Worm (Caenorhabditis elegans) whole organism, L3 larva: Measurements from ENCODE around the gene nas-21.

Experiments used
- R02D3.7 ChIP-seq: fragments of 150-350 bp; optimal IDR thresholded peaks from 2 replicates; lab custom pipeline; 2014; ENCODE audit warnings: missing biosample characterization, missing genetic modification characterization
- ZK546.5 ChIP-seq: sonication (generic microtip); optimal IDR thresholded peaks from 2 replicates; lab custom pipeline; 2017; ENCODE audit warnings: missing biosample characterization, missing genetic modification characterization
- ceh-16 ChIP-seq: sonication (generic microtip); optimal IDR thresholded peaks from 2 replicates; lab custom pipeline; 2017; ENCODE audit warnings: missing biosample characterization, missing genetic modification characterization
- ceh-28 ChIP-seq: fragments of 150-350 bp; optimal IDR thresholded peaks from 2 replicates; lab custom pipeline; 2014; ENCODE audit warnings: missing biosample characterization, missing genetic modification reagents, missing genetic modification characterization
- ceh-9 ChIP-seq: sonication (generic microtip); optimal IDR thresholded peaks from 2 replicates; lab custom pipeline; 2018; ENCODE audit warnings: missing biosample characterization, missing genetic modification characterization
- egl-5 ChIP-seq: fragments of 150-350 bp; optimal IDR thresholded peaks from 2 replicates; lab custom pipeline; 2017; ENCODE audit warnings: missing biosample characterization, missing genetic modification reagents, missing genetic modification characterization, inconsistent platforms
- elt-1 ChIP-seq: fragments of 150-350 bp; optimal IDR thresholded peaks from 2 replicates; lab custom pipeline; 2014; ENCODE audit warnings: missing biosample characterization, missing genetic modification characterization
- elt-3 ChIP-seq, 3 experiments: fragments of 150-350 bp in 1 of 3; sonication (generic microtip) in 2 of 3; optimal IDR thresholded peaks; 2 replicates in 2 of 3; 4 replicates in 1 of 3; lab custom pipeline; 2014 to 2017; ENCODE audit warnings: missing biosample characterization in 3 of 3, missing genetic modification characterization in 3 of 3
- eor-1 ChIP-seq, 2 experiments: fragments of 150-350 bp; optimal IDR thresholded peaks; 2 replicates each; lab custom pipeline; 2014 to 2018; ENCODE audit warnings: missing biosample characterization in 2 of 2, missing genetic modification characterization in 2 of 2
- fkh-10 ChIP-seq: sonication (generic microtip); optimal IDR thresholded peaks from 2 replicates; lab custom pipeline; 2017; ENCODE audit warnings: missing biosample characterization, missing genetic modification reagents, missing genetic modification characterization
- fos-1 ChIP-seq: fragments of 150-350 bp; optimal IDR thresholded peaks from 2 replicates; lab custom pipeline; 2014; ENCODE audit warnings: missing biosample characterization, missing genetic modification characterization
- hmg-11 ChIP-seq: sonication (generic microtip); optimal IDR thresholded peaks from 2 replicates; lab custom pipeline; 2016; ENCODE audit warnings: missing genetic modification characterization, missing compliant biosample characterization
- jun-1 ChIP-seq: fragments of 150-350 bp; optimal IDR thresholded peaks from 2 replicates; lab custom pipeline; 2014; ENCODE audit warnings: missing biosample characterization, missing genetic modification reagents, missing genetic modification characterization
- lin-15B ChIP-seq: fragments of 150-350 bp; optimal IDR thresholded peaks from 2 replicates; lab custom pipeline; 2014; ENCODE audit warnings: missing biosample characterization, missing genetic modification characterization
- lin-39 ChIP-seq: fragments of 150-350 bp; optimal IDR thresholded peaks from 2 replicates; lab custom pipeline; 2018; ENCODE audit warnings: missing biosample characterization, missing genetic modification reagents, missing genetic modification characterization
- lsy-12 ChIP-seq: sonication (generic microtip); optimal IDR thresholded peaks from 2 replicates; lab custom pipeline; 2016; ENCODE audit warnings: mild to moderate bottlenecking, missing genetic modification characterization, missing compliant biosample characterization
- mdl-1 ChIP-seq: fragments of 150-350 bp; optimal IDR thresholded peaks from 2 replicates; lab custom pipeline; 2014; ENCODE audit warnings: missing biosample characterization, missing genetic modification characterization
- mml-1 ChIP-seq: fragments of 150-350 bp; sonication (generic microtip); optimal IDR thresholded peaks from 3 replicates; lab custom pipeline; 2014; ENCODE audit warnings: missing biosample characterization, missing genetic modification characterization
- nfya-1 ChIP-seq: sonication (generic microtip); optimal IDR thresholded peaks from 2 replicates; lab custom pipeline; 2017; ENCODE audit warnings: missing genetic modification characterization, mild to moderate bottlenecking, missing compliant biosample characterization, antibody characterized with exemption, moderate library complexity; ENCODE audit not compliant: insufficient read depth
- nhr-12 ChIP-seq: fragments of 150-350 bp; optimal IDR thresholded peaks from 2 replicates; lab custom pipeline; 2014; ENCODE audit warnings: missing biosample characterization, missing genetic modification characterization
- nhr-25 ChIP-seq: sonication (generic microtip); optimal IDR thresholded peaks from 2 replicates; lab custom pipeline; 2017; ENCODE audit warnings: missing biosample characterization, missing genetic modification characterization
- nhr-28 ChIP-seq: fragments of 150-350 bp; optimal IDR thresholded peaks from 2 replicates; lab custom pipeline; 2014; ENCODE audit warnings: missing biosample characterization, missing genetic modification characterization
- nhr-43 ChIP-seq: sonication (generic microtip); optimal IDR thresholded peaks from 2 replicates; lab custom pipeline; 2016; ENCODE audit warnings: mild to moderate bottlenecking, missing genetic modification characterization, missing compliant biosample characterization; ENCODE audit not compliant: poor library complexity, severe bottlenecking
- nhr-76 ChIP-seq: fragments of 150-350 bp; sonication (generic microtip); optimal IDR thresholded peaks from 5 replicates; lab custom pipeline; 2014; ENCODE audit warnings: missing biosample characterization, missing genetic modification characterization
- nhr-77 ChIP-seq: fragments of 150-350 bp; optimal IDR thresholded peaks from 2 replicates; lab custom pipeline; 2014; ENCODE audit warnings: missing biosample characterization, missing genetic modification characterization
- pha-4 ChIP-seq: fragments of 150-350 bp; optimal IDR thresholded peaks from 2 replicates; lab custom pipeline; 2014; ENCODE audit warnings: missing biosample characterization, missing genetic modification reagents, missing genetic modification characterization
- pqm-1 ChIP-seq: fragments of 150-350 bp; optimal IDR thresholded peaks from 2 replicates; lab custom pipeline; 2017; ENCODE audit warnings: missing biosample characterization, missing genetic modification characterization, inconsistent platforms
- sea-2 ChIP-seq: fragments of 150-350 bp; sonication (generic microtip); optimal IDR thresholded peaks from 4 replicates; lab custom pipeline; 2014; ENCODE audit warnings: missing biosample characterization, missing genetic modification reagents, missing genetic modification characterization
- skn-1 ChIP-seq: fragments of 150-350 bp; optimal IDR thresholded peaks from 2 replicates; lab custom pipeline; 2014; ENCODE audit warnings: missing biosample characterization, missing genetic modification characterization
- snpc-4 ChIP-seq: fragments of 150-350 bp; optimal IDR thresholded peaks from 2 replicates; lab custom pipeline; 2014; ENCODE audit warnings: missing biosample characterization, missing genetic modification characterization
- tbx-2 ChIP-seq: sonication (generic microtip); optimal IDR thresholded peaks from 2 replicates; lab custom pipeline; 2016; ENCODE audit warnings: mild to moderate bottlenecking, missing genetic modification characterization, missing compliant biosample characterization
- unc-62 ChIP-seq: fragments of 150-350 bp; sonication (generic microtip); optimal IDR thresholded peaks from 4 replicates; lab custom pipeline; 2014; ENCODE audit warnings: missing biosample characterization, missing genetic modification reagents, missing genetic modification characterization
- ztf-11 ChIP-seq: fragments of 150-350 bp; optimal IDR thresholded peaks from 2 replicates; lab custom pipeline; 2014; ENCODE audit warnings: missing biosample characterization, missing genetic modification characterization

The nas-21 gene

ce11 chrV:11446297-11446696 lies 26.1 kb upstream of the nas-21 start, which contains the start of gene mig-17:
TSS of gene mig-17 (plus strand) at chrV:11446685.
- TF ChIP-seq pqm-1 (tag; lab: Kevin White, UChicago) (no peak), nfya-1 (peak; percentile 23), egl-5 (tag; lab: Kevin White, UChicago) (peak; percentile 53)
- TF ChIP-seq, all 47 proteins: peak for 2

- no peak for TF ChIP-seq elt-3 (tag; optimal IDR thresholded peaks at IDR 0.05; lab: Kevin White, UChicago)
- TF ChIP-seq snpc-4 (tag; lab: Kevin White, UChicago) = no peak
- TF ChIP-seq lin-39 = no peak
- no peak for TF ChIP-seq skn-1 (tag; lab: Kevin White, UChicago)
- no peak for TF ChIP-seq mdl-1 (tag; lab: Kevin White, UChicago)
- no peak for TF ChIP-seq nhr-76 (tag; lab: Kevin White, UChicago)
- TF ChIP-seq, all 47 proteins: peak for 0
Measured at ce11 chrV:11449404-11449803, 23.0 kb upstream of the nas-21 start.

ce11 chrV:11450257-11450656 lies 22.1 kb upstream of the nas-21 start, which contains the start of gene col-156:
TSS of gene col-156 (minus strand) at chrV:11450357.
- TF ChIP-seq ceh-9 (no peak), sea-2 (GFP tag; lab: Kevin White, UChicago) (no peak), elt-1 (tag; lab: Kevin White, UChicago) (no peak), pqm-1 (tag; lab: Kevin White, UChicago) (no peak), unc-62 (GFP tag; lab: Kevin White, UChicago) (no peak), nfya-1 (no peak), jun-1 (tag; lab: Kevin White, UChicago) (no peak), mml-1 (no peak), nhr-25 (tag; lab: Kevin White, UChicago) (no peak), fkh-10 (GFP tag; lab: Kevin White, UChicago) (no peak), nhr-28 (no peak), snpc-4 (tag; lab: Kevin White, UChicago) (no peak), lsy-12 (tag; lab: Kevin White, UChicago) (no peak), tbx-2 (tag; lab: Kevin White, UChicago) (no peak), ceh-28 (no peak), fos-1 (tag; lab: Kevin White, UChicago) (no peak), pha-4 (no peak), ZK546.5 (tag; lab: Kevin White, UChicago) (no peak)

- TF ChIP-seq lin-15B (tag; lab: Kevin White, UChicago) = no peak
- TF ChIP-seq mdl-1 (tag; lab: Kevin White, UChicago) = no peak
- no peak for TF ChIP-seq hmg-11 (tag; lab: Kevin White, UChicago)
- TF ChIP-seq ztf-11 (tag; lab: Kevin White, UChicago) = no peak
- TF ChIP-seq, all 47 proteins: peak for 0
Measured at ce11 chrV:11454917-11455316, 17.4 kb upstream of the nas-21 start.

ce11 chrV:11459255-11459654 lies 13.1 kb upstream of the nas-21 start, which contains the start of gene T11F9.1:
TSS of gene T11F9.1 (plus strand) at chrV:11459555.
- TF ChIP-seq unc-62 (GFP tag; lab: Kevin White, UChicago) = no peak
- TF ChIP-seq nhr-77 = no peak
- no peak for TF ChIP-seq ceh-9
- no peak for TF ChIP-seq ceh-16 (tag; lab: Kevin White, UChicago)
- no peak for TF ChIP-seq mml-1
- TF ChIP-seq eor-1 (tag; optimal IDR thresholded peaks at IDR 0.05; lab: Kevin White, UChicago) = no peak
- no peak for TF ChIP-seq tbx-2 (tag; lab: Kevin White, UChicago)
- TF ChIP-seq nhr-43 (tag; lab: Kevin White, UChicago) = no peak
- no peak for TF ChIP-seq nhr-12
- TF ChIP-seq, all 47 proteins: peak for 0

ce11 chrV:11462963-11463453 lies 9.4 kb upstream of the nas-21 start, which contains the start of gene zipt-16:
TSS of gene zipt-16 (plus strand) at chrV:11463013.
- TF ChIP-seq elt-1 (tag; lab: Kevin White, UChicago) = peak; percentile 13
- TF ChIP-seq mml-1 = no peak
- no peak for TF ChIP-seq R02D3.7
